Fruit fly (Drosophila melanogaster) whole organism: Measurements from ENCODE around the gene Acat2.

Source experiments
- CG8478 ChIP-seq: fragments of >200 bp; optimal IDR thresholded peaks from 2 replicates; lab custom pipeline; 2018; ENCODE audit warnings: inconsistent platforms
- Dll ChIP-seq: fragments of >200 bp; optimal IDR thresholded peaks from 2 replicates; lab custom pipeline; 2017
- EcR ChIP-seq, 2 experiments: fragments of >200 bp; optimal IDR thresholded peaks; 2 replicates each; lab custom pipeline; 2017; ENCODE audit warnings: missing biosample characterization in 2 of 2, missing genetic modification characterization in 2 of 2, missing genetic modification reagents in 2 of 2
- pan ChIP-seq: fragments of >200 bp; optimal IDR thresholded peaks from 2 replicates; lab custom pipeline; 2017
- psq ChIP-seq: fragments of >200 bp; optimal IDR thresholded peaks from 2 replicates; lab custom pipeline; 2017
- usp ChIP-seq: fragments of >200 bp; optimal IDR thresholded peaks from 2 replicates; lab custom pipeline; 2017; ENCODE audit warnings: missing biosample characterization, missing genetic modification characterization, mixed read lengths

DNA sequence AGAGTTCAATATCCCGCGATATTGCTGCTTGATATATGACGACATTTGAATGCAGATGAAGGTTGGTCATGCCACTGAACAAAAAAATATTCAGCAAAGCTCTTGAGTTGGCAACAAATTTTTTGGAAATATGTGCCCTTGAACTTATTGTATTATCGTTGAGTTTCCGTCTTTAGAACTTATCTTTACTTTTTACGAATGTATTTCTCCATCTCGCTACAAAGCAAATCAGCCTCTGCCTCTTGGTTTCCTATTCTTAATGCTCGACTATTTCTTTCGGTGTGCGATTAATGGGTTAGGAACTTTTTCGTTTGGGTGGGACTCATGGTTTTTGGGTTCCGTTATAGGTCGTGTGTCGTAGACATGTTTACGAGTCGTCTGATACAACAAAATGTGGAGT, 20.4 kb downstream of the Acat2 start:
- TF ChIP-seq psq (lab: Kevin White, UChicago) (no peak), Dll (lab: Kevin White, UChicago) (no peak), EcR (GFP tag; optimal IDR thresholded peaks at IDR 0.05; lab: Kevin White, UChicago) (no peak), CG8478 (no peak), pan (lab: Kevin White, UChicago) (no peak), usp (GFP tag; lab: Kevin White, UChicago) (no peak)
